Worm (Caenorhabditis elegans) whole organism, L4/young adult: ENCODE results near the gene srw-73.

Experiments
- dao-5 ChIP-seq: sonication (generic microtip); optimal IDR thresholded peaks from 2 replicates; lab custom pipeline; 2016; ENCODE audit warnings: missing genotype, missing genetic modification characterization, moderate library complexity, missing compliant biosample characterization
- him-1 ChIP-seq: sonication (generic microtip); optimal IDR thresholded peaks from 2 replicates; lab custom pipeline; 2016; ENCODE audit warnings: missing genotype, missing genetic modification reagents, missing genetic modification characterization, missing compliant biosample characterization

DNA sequence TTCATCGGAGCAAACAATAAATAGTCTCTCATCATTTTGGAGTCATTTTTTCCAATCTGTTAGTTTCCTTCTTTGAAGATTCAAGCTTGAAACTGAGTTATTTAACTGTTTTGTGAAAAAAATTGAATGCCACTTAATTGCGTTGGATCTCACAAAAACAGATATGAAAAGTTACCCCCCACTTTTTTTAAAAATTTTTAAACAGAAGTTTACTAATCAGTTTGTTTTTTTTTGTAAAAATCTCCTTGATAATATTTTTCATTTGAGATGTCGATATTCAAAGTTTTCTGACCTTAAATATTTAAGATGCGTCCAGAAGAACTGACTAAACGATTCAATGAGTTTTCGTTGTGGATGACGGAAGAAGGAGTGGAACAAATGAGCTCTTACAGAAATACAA, 18.0 kb upstream of the srw-73 start, which contains the start of gene Y32B12C.1:
- TF ChIP-seq him-1 (no peak), dao-5 (tag; lab: Kevin White, UChicago) (no peak)
